Fruit fly (Drosophila melanogaster): Measurements from ENCODE around the gene Cdlc2.

Cdlc2 gene

DNA sequence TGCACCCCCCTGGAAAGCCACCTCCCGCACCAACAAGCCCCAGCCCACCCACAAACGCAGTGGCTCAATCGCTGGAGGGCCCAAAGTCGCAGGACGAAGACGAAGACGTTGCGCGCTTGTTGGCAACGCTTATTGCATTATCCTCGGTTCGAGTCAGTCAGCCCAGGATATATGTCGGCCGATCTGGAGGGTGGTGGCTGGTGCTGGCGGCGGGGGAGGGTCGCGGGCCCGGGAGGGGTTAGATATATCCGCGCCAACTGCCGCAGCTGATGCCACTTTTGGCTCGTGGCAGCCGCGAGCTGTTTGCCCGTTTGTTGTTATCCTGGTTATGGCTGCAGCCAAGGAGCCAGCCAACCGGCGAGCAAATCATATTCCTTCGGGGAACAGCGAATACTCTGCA, 20.8 kb downstream of the Cdlc2 start:
- no peak for TF ChIP-seq Ets21C (GFP tag; optimal IDR thresholded peaks at IDR 0.05)
- TF ChIP-seq Sox15 (GFP tag; optimal IDR thresholded peaks at IDR 0.05): no peak
- TF ChIP-seq Lpt (GFP tag; optimal IDR thresholded peaks at IDR 0.05): no peak
- no peak for TF ChIP-seq Smox (GFP tag; optimal IDR thresholded peaks at IDR 0.05)
- no peak for TF ChIP-seq Hr39 (GFP tag; optimal IDR thresholded peaks at IDR 0.05)
- TF ChIP-seq CG6792 (GFP tag; optimal IDR thresholded peaks at IDR 0.05): no peak
- no peak for TF ChIP-seq Gug (GFP tag; IDR thresholded peaks at IDR 0.05)
- TF ChIP-seq Hr4 (GFP tag; optimal IDR thresholded peaks at IDR 0.05): no peak
- TF ChIP-seq CG16779 (tag; optimal IDR thresholded peaks at IDR 0.05): no peak
- TF ChIP-seq spab (GFP tag; optimal IDR thresholded peaks at IDR 0.05): no peak
- TF ChIP-seq cyc (GFP tag; optimal IDR thresholded peaks at IDR 0.05): no peak
- TF ChIP-seq esn (GFP tag; optimal IDR thresholded peaks at IDR 0.05): no peak
- TF ChIP-seq CG3919 (GFP tag; optimal IDR thresholded peaks at IDR 0.05): no peak
- no peak for TF ChIP-seq Eip75B (GFP tag; optimal IDR thresholded peaks at IDR 0.05)
- TF ChIP-seq CG31627 (GFP tag; optimal IDR thresholded peaks at IDR 0.05): no peak
- TF ChIP-seq achi (GFP tag; optimal IDR thresholded peaks at IDR 0.05): no peak
- TF ChIP-seq pdm3 (GFP tag; optimal IDR thresholded peaks at IDR 0.05): no peak

DNA sequence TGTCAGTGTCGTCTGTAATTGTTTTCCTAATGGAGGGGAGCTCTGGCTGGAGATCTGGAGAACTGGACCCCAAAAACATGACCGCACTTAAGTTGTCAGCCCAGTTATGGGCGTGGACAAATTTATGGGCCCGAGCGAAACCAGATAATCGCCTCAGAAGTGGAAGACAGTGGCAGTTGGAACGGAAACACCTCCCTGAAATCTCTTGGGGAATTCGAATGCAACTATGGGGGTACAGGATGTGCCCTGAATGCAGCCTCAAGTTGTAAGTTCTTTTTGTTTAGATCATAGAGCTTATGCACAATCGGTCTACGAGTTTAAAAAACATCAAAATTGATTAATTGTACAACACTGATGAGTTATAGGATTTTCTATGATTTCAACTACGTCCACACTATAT, 23.5 kb downstream of the Cdlc2 start, which contains the start of gene CG14346:
TSS of gene CG14346 (plus strand) at position 301 of the 400 bp plus-strand sequence.
- TF ChIP-seq CG15336 (GFP tag; IDR thresholded peaks at IDR 0.05) (no peak), achi (GFP tag; optimal IDR thresholded peaks at IDR 0.05) (no peak), CG31627 (GFP tag; optimal IDR thresholded peaks at IDR 0.05) (no peak), Hr4 (GFP tag; optimal IDR thresholded peaks at IDR 0.05) (no peak)

DNA sequence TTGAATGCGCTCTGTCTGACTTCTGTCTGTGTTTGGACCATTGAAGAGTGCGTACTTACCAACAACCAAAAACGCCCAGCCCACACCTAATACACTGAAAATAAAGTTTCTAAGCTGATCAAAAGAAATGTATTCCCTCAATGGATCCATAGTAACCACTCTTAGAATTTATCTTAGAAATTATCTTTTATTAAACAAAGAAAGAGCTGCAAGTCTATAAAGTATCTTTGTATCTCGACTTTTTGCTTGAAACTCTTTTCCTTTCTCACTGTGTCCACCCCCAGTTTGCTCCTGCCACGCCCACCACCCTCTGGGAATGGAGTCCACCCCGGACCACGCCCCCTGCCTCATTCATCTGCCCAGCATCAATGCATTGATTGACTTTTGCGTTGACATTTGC, 33.4 kb downstream of the Cdlc2 start:
- TF ChIP-seq CG7368 (GFP tag; optimal IDR thresholded peaks at IDR 0.05): no peak
- TF ChIP-seq Eip93F (GFP tag; optimal IDR thresholded peaks at IDR 0.05): no peak
- TF ChIP-seq Hr38 (GFP tag; optimal IDR thresholded peaks at IDR 0.05): no peak
- TF ChIP-seq spab (GFP tag; optimal IDR thresholded peaks at IDR 0.05): no peak
- TF ChIP-seq net (GFP tag; optimal IDR thresholded peaks at IDR 0.05): no peak
- no peak for TF ChIP-seq vri (GFP tag; optimal IDR thresholded peaks at IDR 0.05)
- TF ChIP-seq CG11762 (GFP tag; optimal IDR thresholded peaks at IDR 0.05; ENCODE audit: insufficient read depth): no peak
- TF ChIP-seq Gug (GFP tag; IDR thresholded peaks at IDR 0.05): no peak
- no peak for TF ChIP-seq Sox15 (GFP tag; optimal IDR thresholded peaks at IDR 0.05)
- no peak for TF ChIP-seq Ets96B (tag; optimal IDR thresholded peaks at IDR 0.05)
- no peak for TF ChIP-seq CG1621 (tag; optimal IDR thresholded peaks at IDR 0.05)
- no peak for TF ChIP-seq salr (GFP tag; optimal IDR thresholded peaks at IDR 0.05)
- no peak for TF ChIP-seq CG11294 (GFP tag; IDR thresholded peaks at IDR 0.05)
- TF ChIP-seq CG6792 (GFP tag; optimal IDR thresholded peaks at IDR 0.05): no peak
- no peak for TF ChIP-seq pdm3 (GFP tag; optimal IDR thresholded peaks at IDR 0.05)
- no peak for TF ChIP-seq acj6 (GFP tag; optimal IDR thresholded peaks at IDR 0.05)
- TF ChIP-seq Hr4 (GFP tag; optimal IDR thresholded peaks at IDR 0.05): no peak
- TF ChIP-seq lz (GFP tag; optimal IDR thresholded peaks at IDR 0.05): no peak
- TF ChIP-seq CG32006 (GFP tag; optimal IDR thresholded peaks at IDR 0.05): no peak

DNA sequence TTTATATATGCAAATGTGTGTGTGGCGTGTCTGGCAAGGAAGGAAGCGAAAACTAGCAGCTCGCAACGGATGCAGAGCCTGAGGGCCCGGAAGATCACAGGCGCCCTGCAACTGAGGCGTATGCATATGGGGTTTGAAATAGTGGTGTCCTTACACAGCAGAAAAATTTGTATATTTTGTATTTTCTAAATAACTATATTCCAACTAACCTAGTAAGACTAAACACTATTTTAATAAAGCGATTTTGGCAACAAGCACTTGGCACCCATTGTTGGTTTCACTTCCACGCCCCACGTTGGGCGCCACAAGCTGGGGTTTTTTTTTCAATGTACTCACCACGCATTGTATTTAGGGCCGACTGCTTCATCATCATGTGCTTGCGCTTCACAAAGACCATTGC, 42.3 kb downstream of the Cdlc2 start:
- peak; percentile 0 for TF ChIP-seq OdsH (GFP tag; optimal IDR thresholded peaks at IDR 0.05)
- no peak for TF ChIP-seq CG34406 (GFP tag; optimal IDR thresholded peaks at IDR 0.05)
- TF ChIP-seq CG15336 (GFP tag; IDR thresholded peaks at IDR 0.05): 0 out of 2 replicates have a peak, but pooled peaks have one; percentile 7
- TF ChIP-seq CG32006 (GFP tag; optimal IDR thresholded peaks at IDR 0.05): peak; percentile 18
- TF ChIP-seq Eip78C (GFP tag): peak; percentile 60

DNA sequence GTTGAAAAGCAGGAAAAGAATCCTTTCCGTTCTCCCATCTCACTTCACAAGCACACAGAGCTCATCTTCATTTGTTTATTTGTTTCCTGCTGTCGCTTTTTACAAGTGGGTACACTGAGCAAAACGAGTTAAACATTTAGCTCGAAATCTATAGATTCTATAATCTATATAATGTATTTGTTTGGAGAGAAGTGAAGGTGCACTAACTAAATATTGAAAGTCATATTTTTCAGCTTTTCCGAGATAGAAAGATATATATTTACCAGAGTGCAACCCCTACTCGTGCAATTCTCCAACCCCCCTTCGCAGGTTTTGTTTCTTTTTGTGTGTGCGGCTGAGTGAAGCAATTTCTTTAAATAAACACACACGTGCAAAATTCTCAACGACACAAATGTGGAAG, 43.6 kb downstream of the Cdlc2 start:
- TF ChIP-seq Eip78C (GFP tag) (peak; percentile 85), CG31627 (GFP tag; optimal IDR thresholded peaks at IDR 0.05) (no peak), OdsH (GFP tag; optimal IDR thresholded peaks at IDR 0.05) (peak; percentile 47), esn (GFP tag; optimal IDR thresholded peaks at IDR 0.05) (peak; percentile 25), Ets21C (GFP tag; optimal IDR thresholded peaks at IDR 0.05) (no peak), Hr39 (GFP tag; optimal IDR thresholded peaks at IDR 0.05) (peak; percentile 4), CG3919 (GFP tag; optimal IDR thresholded peaks at IDR 0.05) (peak; percentile 63), dsx (GFP tag; optimal IDR thresholded peaks at IDR 0.05; ENCODE audit: poor library complexity, severe bottlenecking) (peak; percentile 35), pdm3 (GFP tag; optimal IDR thresholded peaks at IDR 0.05) (peak; percentile 49), CG11902 (GFP tag; optimal IDR thresholded peaks at IDR 0.05) (no peak), Hr4 (GFP tag; optimal IDR thresholded peaks at IDR 0.05) (peak; percentile 20), CG6808 (GFP tag; optimal IDR thresholded peaks at IDR 0.05) (peak; percentile 38), CG3032 (tag; optimal IDR thresholded peaks at IDR 0.05) (peak; percentile 46), CG10669 (GFP tag; optimal IDR thresholded peaks at IDR 0.05) (peak; percentile 57), vri (GFP tag; optimal IDR thresholded peaks at IDR 0.05) (no peak), CG6276 (GFP tag; optimal IDR thresholded peaks at IDR 0.05) (peak; percentile 34), Ets96B (tag; optimal IDR thresholded peaks at IDR 0.05) (peak; percentile 64), eg (GFP tag; IDR thresholded peaks at IDR 0.05) (peak; percentile 40; the same call in 1 of the 3 replicates), Gug (GFP tag; IDR thresholded peaks at IDR 0.05) (peak; percentile 22; the same call in 1 of the 2 replicates), CG6792 (GFP tag; optimal IDR thresholded peaks at IDR 0.05) (peak; percentile 17), CG6163 (GFP tag; IDR thresholded peaks at IDR 0.05) (peak; percentile 64; the same call in 2 of the 3 replicates)

All from whole organism, prepupa.